Worm (Caenorhabditis elegans): Measurements from ENCODE around the gene tbh-1.

DNA sequence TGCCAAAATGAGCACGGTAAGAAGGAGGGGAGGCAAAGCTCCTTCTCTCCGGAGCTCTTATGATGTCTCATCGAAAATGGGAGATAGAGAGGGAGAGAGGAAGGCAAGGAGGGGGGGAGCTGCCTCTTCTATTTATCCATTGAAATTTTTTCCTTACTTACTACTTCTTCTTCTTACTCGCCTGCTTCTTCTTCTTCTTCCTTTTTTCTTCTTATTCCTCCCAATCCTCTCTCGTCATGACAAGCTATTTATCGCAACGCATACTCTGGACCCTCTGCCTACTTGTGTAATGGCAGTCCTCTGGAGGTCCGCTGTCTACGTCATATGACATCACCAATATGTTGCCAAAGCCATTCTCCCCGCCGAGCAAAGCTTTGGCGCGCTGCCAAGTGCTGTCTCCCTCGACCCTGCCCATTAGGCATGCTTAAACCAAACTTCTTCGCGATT is 30.5 kb upstream of the tbh-1 start:
- TF ChIP-seq pha-4 (tag; optimal IDR thresholded peaks at IDR 0.05) (no peak), mxl-1 (tag; optimal IDR thresholded peaks at IDR 0.05) (no peak), dpff-1 (tag; optimal IDR thresholded peaks at IDR 0.05) (no peak), rcor-1 (GFP tag; IDR thresholded peaks at IDR 0.05) (no peak), mes-4 (tag; optimal IDR thresholded peaks at IDR 0.05) (no peak), madf-10 (tag; optimal IDR thresholded peaks at IDR 0.05) (no peak), ets-4 (GFP tag; optimal IDR thresholded peaks at IDR 0.05) (no peak)
